Worm (Caenorhabditis elegans) whole organism, young adult: ENCODE measurements around the gene Y38F1A.7.

Experiments used
- D2030.7 ChIP-seq: fragments of 200-800 bp; sonication (Bioruptor generic); IDR thresholded peaks from 2 replicates; pipeline ENCODE4 v1.3.6; 2022; ENCODE audit warnings: missing genetic modification reagents, missing genetic modification characterization, missing compliant biosample characterization
- F22D6.2 ChIP-seq: sonication (generic microtip); optimal IDR thresholded peaks from 2 replicates; lab custom pipeline; 2016; ENCODE audit warnings: mild to moderate bottlenecking, missing genetic modification characterization, missing compliant biosample characterization
- F23B12.7 ChIP-seq: sonication (generic microtip); optimal IDR thresholded peaks from 2 replicates; lab custom pipeline; 2017; ENCODE audit warnings: missing genetic modification characterization, mild to moderate bottlenecking, missing compliant biosample characterization, antibody characterized with exemption, moderate library complexity; ENCODE audit not compliant: insufficient read depth
- F52B5.7 ChIP-seq: sonication (generic microtip); optimal IDR thresholded peaks from 2 replicates; lab custom pipeline; 2016; ENCODE audit warnings: mild to moderate bottlenecking, missing genetic modification characterization, missing compliant biosample characterization
- F57C9.4 ChIP-seq: sonication (generic microtip); optimal IDR thresholded peaks from 2 replicates; lab custom pipeline; 2017; ENCODE audit warnings: mild to moderate bottlenecking, missing genetic modification characterization, missing compliant biosample characterization
- T07F8.4 ChIP-seq: sonication (generic microtip); optimal IDR thresholded peaks from 2 replicates; lab custom pipeline; 2016; ENCODE audit warnings: mild to moderate bottlenecking, missing genetic modification characterization, moderate library complexity, missing compliant biosample characterization
- T26A5.8 ChIP-seq: sonication (generic microtip); optimal IDR thresholded peaks from 2 replicates; lab custom pipeline; 2016; ENCODE audit warnings: missing genetic modification characterization, missing compliant biosample characterization
- Y95B8A.8 ChIP-seq: fragments of 200-800 bp; sonication (Bioruptor generic); IDR thresholded peaks from 2 replicates; pipeline ENCODE4 v1.3.6; 2022; ENCODE audit warnings: missing genetic modification reagents, missing genetic modification characterization, missing compliant biosample characterization
- ZK185.1 ChIP-seq: sonication (generic microtip); optimal IDR thresholded peaks from 2 replicates; lab custom pipeline; 2016; ENCODE audit warnings: mild to moderate bottlenecking, missing genetic modification characterization, missing compliant biosample characterization; ENCODE audit not compliant: poor library complexity, severe bottlenecking
- ama-1 ChIP-seq, 3 experiments: fragments of 150-350 bp in 1 of 3; sonication (generic microtip) in 2 of 3; optimal IDR thresholded peaks; 2 replicates each; lab custom pipeline; 2014 to 2018; ENCODE audit warnings: missing biosample characterization in 2 of 3, missing genetic modification characterization in 2 of 3, missing genetic modification reagents in 2 of 3
- atf-7 ChIP-seq: sonication (generic microtip); optimal IDR thresholded peaks from 2 replicates; lab custom pipeline; 2017; ENCODE audit warnings: mild to moderate bottlenecking, missing genetic modification characterization, missing compliant biosample characterization
- attf-5 ChIP-seq: fragments of 200-800 bp; sonication (Bioruptor generic); optimal IDR thresholded peaks from 2 replicates; lab custom pipeline; 2018; ENCODE audit warnings: mild to moderate bottlenecking, missing genetic modification characterization, missing compliant biosample characterization
- attf-6 ChIP-seq: fragments of 200-800 bp; sonication (Bioruptor generic); IDR thresholded peaks from 2 replicates; pipeline ENCODE4 v1.3.6; 2022; ENCODE audit warnings: missing genetic modification reagents, missing genetic modification characterization, missing compliant biosample characterization
- chd-7 ChIP-seq: sonication (generic microtip); optimal IDR thresholded peaks from 2 replicates; lab custom pipeline; 2016; ENCODE audit warnings: mild to moderate bottlenecking, missing genetic modification characterization, moderate library complexity, missing compliant biosample characterization
- dpl-1 ChIP-seq: fragments of 150-350 bp; optimal IDR thresholded peaks from 2 replicates; lab custom pipeline; 2014; ENCODE audit warnings: missing biosample characterization, missing genetic modification reagents, missing genetic modification characterization
- ekl-4 ChIP-seq: fragments of 200-800 bp; sonication (Bioruptor generic); IDR thresholded peaks from 2 replicates; pipeline ENCODE4 v1.3.6; 2022; ENCODE audit warnings: missing genetic modification reagents, missing genetic modification characterization, missing compliant biosample characterization
- fkh-3 ChIP-seq: sonication (generic microtip); optimal IDR thresholded peaks from 2 replicates; lab custom pipeline; 2016; ENCODE audit warnings: mild to moderate bottlenecking, missing genetic modification characterization, missing compliant biosample characterization
- gei-17 ChIP-seq: fragments of 200-800 bp; sonication (Bioruptor generic); optimal IDR thresholded peaks from 2 replicates; lab custom pipeline; 2018; ENCODE audit warnings: mild to moderate bottlenecking, missing genetic modification characterization, missing compliant biosample characterization
- hlh-12 ChIP-seq: sonication (generic microtip); optimal IDR thresholded peaks from 2 replicates; lab custom pipeline; 2016; ENCODE audit warnings: missing genetic modification characterization, missing compliant biosample characterization
- hrde-1 ChIP-seq: sonication (generic microtip); optimal IDR thresholded peaks from 2 replicates; lab custom pipeline; 2016; ENCODE audit warnings: missing genetic modification characterization, mild to moderate bottlenecking, missing compliant biosample characterization, moderate library complexity, missing genotype, missing genetic modification reagents, borderline replicate concordance
- hsf-1 ChIP-seq: fragments of 200-800 bp; sonication (Bioruptor generic); IDR thresholded peaks from 2 replicates; pipeline ENCODE4 v1.3.6; 2022; ENCODE audit warnings: missing genetic modification reagents, missing genetic modification characterization, missing compliant biosample characterization
- lin-35 ChIP-seq, 3 experiments: fragments of 150-350 bp in 2 of 3; sonication (generic microtip) in 1 of 3; optimal IDR thresholded peaks; 2 replicates each; lab custom pipeline; 2014 to 2018; ENCODE audit warnings: missing biosample characterization in 3 of 3, missing genetic modification characterization in 3 of 3, missing genetic modification reagents in 3 of 3
- lin-40 ChIP-seq: sonication (generic microtip); optimal IDR thresholded peaks from 2 replicates; lab custom pipeline; 2016; ENCODE audit warnings: missing genetic modification characterization, mild to moderate bottlenecking, missing compliant biosample characterization, missing genotype, missing genetic modification reagents
- lsy-27 ChIP-seq: sonication (generic microtip); optimal IDR thresholded peaks from 2 replicates; lab custom pipeline; 2017; ENCODE audit warnings: missing genetic modification characterization, mild to moderate bottlenecking, missing compliant biosample characterization, antibody characterized with exemption, missing genotype, borderline replicate concordance; ENCODE audit not compliant: insufficient read depth
- madf-6 ChIP-seq: fragments of 200-800 bp; sonication (Bioruptor generic); IDR thresholded peaks from 2 replicates; pipeline ENCODE4 v1.3.6; 2022; ENCODE audit warnings: missing genetic modification reagents, missing genetic modification characterization, missing compliant biosample characterization
- mxl-1 ChIP-seq: sonication (generic microtip); optimal IDR thresholded peaks from 2 replicates; lab custom pipeline; 2016; ENCODE audit warnings: missing genetic modification characterization, missing compliant biosample characterization
- nhr-120 ChIP-seq: fragments of 200-800 bp; sonication (Bioruptor generic); IDR thresholded peaks from 2 replicates; pipeline ENCODE4 v1.3.6; 2022; ENCODE audit warnings: missing genetic modification characterization, missing compliant biosample characterization
- nhr-80 ChIP-seq: sonication (generic microtip); optimal IDR thresholded peaks from 2 replicates; lab custom pipeline; 2016; ENCODE audit warnings: missing genetic modification characterization, missing compliant biosample characterization
- rpc-1 ChIP-seq, 2 experiments: fragments of 150-350 bp in 1 of 2; sonication (generic microtip) in 1 of 2; optimal IDR thresholded peaks; 2 replicates each; lab custom pipeline; 2014 to 2018; ENCODE audit warnings: missing biosample characterization in 1 of 2, missing genetic modification characterization in 1 of 2, missing genetic modification reagents in 1 of 2, missing genotype in 1 of 2
- snpc-1.3 ChIP-seq: sonication (generic microtip); optimal IDR thresholded peaks from 2 replicates; lab custom pipeline; 2017; ENCODE audit warnings: missing genetic modification characterization, mild to moderate bottlenecking, missing compliant biosample characterization, antibody characterized with exemption, moderate library complexity, missing genotype, missing genetic modification reagents; ENCODE audit not compliant: insufficient read depth
- snpc-3.4 ChIP-seq: sonication (generic microtip); optimal IDR thresholded peaks from 2 replicates; lab custom pipeline; 2017; ENCODE audit warnings: missing genetic modification characterization, mild to moderate bottlenecking, missing compliant biosample characterization, antibody characterized with exemption, moderate library complexity, missing genotype, missing genetic modification reagents
- snpc-4 ChIP-seq, 5 experiments: fragments of 150-350 bp in 1 of 5; sonication (generic microtip) in 4 of 5; optimal IDR thresholded peaks; 2 replicates each; lab custom pipeline; 2014 to 2018; ENCODE audit warnings: missing genetic modification characterization in 5 of 5, missing biosample characterization in 3 of 5, antibody characterized with exemption in 2 of 5, mild to moderate bottlenecking in 2 of 5, missing compliant biosample characterization in 2 of 5, missing genotype in 2 of 5, moderate library complexity in 2 of 5, missing genetic modification reagents in 1 of 5
- tbx-9 ChIP-seq: sonication (generic microtip); optimal IDR thresholded peaks from 2 replicates; lab custom pipeline; 2016; ENCODE audit warnings: borderline replicate concordance, missing genetic modification characterization, inconsistent platforms, missing compliant biosample characterization
- ztf-18 ChIP-seq: sonication (generic microtip); optimal IDR thresholded peaks from 2 replicates; lab custom pipeline; 2016; ENCODE audit warnings: missing genotype, mild to moderate bottlenecking, missing genetic modification characterization, missing compliant biosample characterization
- ztf-22 ChIP-seq: fragments of 200-800 bp; sonication (Bioruptor generic); optimal IDR thresholded peaks from 2 replicates; lab custom pipeline; 2018; ENCODE audit warnings: mild to moderate bottlenecking, missing genetic modification characterization, moderate library complexity, missing compliant biosample characterization
- ztf-25 ChIP-seq: fragments of 200-800 bp; sonication (Bioruptor generic); IDR thresholded peaks from 2 replicates; pipeline ENCODE4 v1.3.6; 2022; ENCODE audit warnings: missing genetic modification reagents, missing genetic modification characterization, missing compliant biosample characterization
- ztf-26 ChIP-seq: sonication (generic microtip); optimal IDR thresholded peaks from 2 replicates; lab custom pipeline; 2017; ENCODE audit warnings: missing genetic modification characterization, missing compliant biosample characterization
- ztf-28 ChIP-seq: fragments of 200-800 bp; sonication (Bioruptor generic); IDR thresholded peaks from 2 replicates; pipeline ENCODE4 v1.3.6; 2022; ENCODE audit warnings: missing genetic modification reagents, missing genetic modification characterization, missing compliant biosample characterization

Y38F1A.7 gene

DNA sequence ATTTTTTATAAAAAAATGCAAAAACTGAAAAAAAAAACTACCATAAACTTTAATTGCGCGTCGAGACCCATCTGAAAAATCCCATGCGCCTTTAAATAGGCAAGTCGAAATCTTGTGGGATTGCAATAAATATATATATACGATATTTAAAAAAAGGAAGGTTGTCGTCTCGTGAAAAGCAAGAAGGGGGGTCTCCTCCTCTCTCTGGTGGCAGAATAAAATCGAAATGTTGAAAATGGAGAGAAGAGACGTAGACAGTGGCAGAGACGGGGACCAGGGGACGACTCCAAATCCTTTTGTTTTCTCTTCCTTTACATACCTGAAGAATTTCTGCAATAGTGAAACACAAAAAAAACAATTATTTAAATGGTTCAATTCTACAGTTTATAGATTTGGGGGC is 16.4 kb upstream of the Y38F1A.7 start, which contains the start of gene F18A11.5:
Gene F18A11.5 (minus strand): TSS at position 321 of the 400 bp plus-strand sequence.
- TF ChIP-seq gei-17 (GFP tag; lab: Kevin White, UChicago) (no peak), hrde-1 (peak; percentile 46), snpc-3.4 (tag; lab: Kevin White, UChicago) (peak; percentile 33), snpc-4 (GFP tag; optimal IDR thresholded peaks at IDR 0.05; lab: Kevin White, UChicago) (no peak), snpc-4 (tag; optimal IDR thresholded peaks at IDR 0.05; lab: Kevin White, UChicago) (peak in 1 of 4 experiments; percentile 20), rpc-1 (optimal IDR thresholded peaks at IDR 0.05; lab: Kevin White, UChicago) (no peak), rpc-1 (tag; optimal IDR thresholded peaks at IDR 0.05; lab: Kevin White, UChicago) (no peak), Y95B8A.8 (GFP tag; lab: Robert Waterston, UW) (peak; percentile 60; the same call in 1 of the 2 replicates), ztf-28 (GFP tag; lab: Robert Waterston, UW) (no peak), ztf-25 (peak; percentile 46; the same call in 1 of the 2 replicates), F52B5.7 (tag; lab: Kevin White, UChicago) (peak; percentile 36)

DNA sequence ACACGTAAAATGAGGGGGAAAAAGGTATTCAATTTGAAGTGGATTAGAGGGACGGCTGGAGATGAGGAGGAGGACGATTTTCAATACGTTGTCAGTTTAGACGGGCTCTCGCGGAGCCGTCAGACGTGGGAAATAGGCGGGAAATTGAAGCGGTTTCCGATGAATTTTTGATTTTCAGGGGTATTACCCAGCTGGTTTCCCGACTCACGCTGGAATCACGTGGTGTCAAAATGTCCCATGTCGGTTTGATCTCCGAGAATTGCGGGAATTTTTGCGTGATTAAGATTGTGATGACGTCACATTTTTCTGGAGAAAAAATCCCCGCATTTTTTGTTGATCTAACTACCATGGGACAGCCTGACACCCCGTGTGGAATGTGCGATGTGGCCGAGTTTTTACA is 15.1 kb upstream of the Y38F1A.7 start:
- TF ChIP-seq fkh-3 (tag; lab: Kevin White, UChicago) (no peak), atf-7 (tag; lab: Kevin White, UChicago) (peak; percentile 21), ztf-26 (tag; lab: Kevin White, UChicago) (no peak), F57C9.4 (tag; lab: Kevin White, UChicago) (no peak), F22D6.2 (no peak), mxl-1 (tag; lab: Kevin White, UChicago) (no peak)

DNA sequence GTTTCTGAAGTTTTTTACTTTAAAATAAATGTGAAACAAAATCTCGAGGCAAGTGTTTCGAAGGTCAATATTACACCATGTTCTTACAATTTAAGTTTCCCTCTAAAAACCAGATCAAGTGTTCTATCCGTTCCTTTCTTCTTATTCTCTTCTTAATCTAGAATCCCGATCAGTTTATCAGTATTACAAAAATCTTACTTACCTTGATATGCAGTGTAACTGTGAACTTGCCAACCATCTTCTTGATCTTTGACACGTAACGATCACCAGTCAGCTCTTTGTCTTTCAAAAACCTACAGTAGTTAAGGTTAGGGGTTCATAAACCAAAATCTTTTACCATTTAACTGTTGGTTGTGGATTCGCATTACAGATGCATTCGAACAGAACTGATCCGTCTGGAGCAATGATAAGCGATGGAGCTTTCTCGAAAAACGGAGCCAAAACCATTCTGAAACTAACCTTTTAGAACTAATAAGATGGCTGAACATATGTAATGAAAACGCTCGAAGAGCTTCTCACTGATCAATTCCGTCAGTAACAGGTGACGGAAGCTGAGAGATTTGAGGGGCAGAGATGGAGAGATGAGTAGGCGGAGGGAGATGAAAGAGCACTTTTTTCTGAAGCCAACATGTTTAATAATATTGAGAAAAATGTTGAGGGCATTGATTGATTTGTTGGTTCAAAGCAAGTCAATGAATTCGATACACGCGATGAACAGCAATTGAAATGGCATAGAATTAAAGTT is 10.3 kb upstream of the Y38F1A.7 start, which contains the start of gene oig-2:
Gene oig-2 (minus strand): TSS at position 448 of the 745 bp plus-strand sequence.
- TF ChIP-seq D2030.7 (GFP tag; lab: Robert Waterston, UW) = no peak
- TF ChIP-seq T07F8.4 (tag; lab: Kevin White, UChicago) = no peak
- TF ChIP-seq T26A5.8 (tag; lab: Kevin White, UChicago) = no peak
- TF ChIP-seq nhr-120 (GFP tag; lab: Robert Waterston, UW) = no peak

DNA sequence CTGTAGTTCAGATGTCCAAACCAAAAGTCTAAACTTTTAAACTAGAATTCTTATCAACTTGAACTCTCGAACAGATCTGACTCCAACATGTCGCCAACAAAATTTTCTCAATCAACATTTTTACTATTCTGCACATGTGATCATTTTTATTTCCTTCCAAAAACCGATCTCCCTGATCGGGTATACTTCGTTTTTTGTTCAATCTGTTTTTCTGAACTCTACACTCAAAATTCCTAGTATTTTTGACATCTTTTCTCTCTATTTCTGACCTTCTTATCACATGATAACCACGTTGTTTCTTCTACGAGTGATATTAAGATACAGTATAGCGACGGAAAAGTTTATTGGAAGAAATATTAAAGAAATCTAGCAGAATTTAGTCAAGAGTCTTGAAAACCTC is 8.7 kb upstream of the Y38F1A.7 start:
- TF ChIP-seq hlh-12 (tag; lab: Kevin White, UChicago) (no peak), attf-6 (GFP tag; lab: Robert Waterston, UW) (no peak), tbx-9 (tag; lab: Kevin White, UChicago) (no peak), nhr-80 (tag; lab: Kevin White, UChicago) (peak; percentile 54), ekl-4 (GFP tag; lab: Robert Waterston, UW) (no peak), snpc-1.3 (tag; lab: Kevin White, UChicago) (no peak), ZK185.1 (no peak), hsf-1 (GFP tag; lab: Robert Waterston, UW) (no peak), ztf-22 (GFP tag; lab: Kevin White, UChicago) (peak; percentile 37), ztf-26 (tag; lab: Kevin White, UChicago) (peak; percentile 35), attf-5 (GFP tag; lab: Kevin White, UChicago) (no peak), madf-6 (GFP tag; lab: Robert Waterston, UW) (no peak), lin-40 (tag; lab: Kevin White, UChicago) (peak; percentile 0), lin-35 (GFP tag; optimal IDR thresholded peaks at IDR 0.05; lab: Kevin White, UChicago) (no peak), chd-7 (no peak), Y95B8A.8 (GFP tag; lab: Robert Waterston, UW) (no peak), ztf-18 (tag; lab: Kevin White, UChicago) (no peak), fkh-3 (tag; lab: Kevin White, UChicago) (no peak), lsy-27 (tag; lab: Kevin White, UChicago) (no peak), F23B12.7 (no peak), dpl-1 (no peak), ama-1 (optimal IDR thresholded peaks at IDR 0.05; lab: Kevin White, UChicago) (no peak), ama-1 (GFP tag; optimal IDR thresholded peaks at IDR 0.05; lab: Kevin White, UChicago) (no peak)
